Worm (Caenorhabditis elegans) whole organism, young adult: ENCODE measurements around the gene gst-8.

Experiments
- B0261.1 ChIP-seq: sonication (generic microtip); optimal IDR thresholded peaks from 2 replicates; lab custom pipeline; 2016; ENCODE audit warnings: mild to moderate bottlenecking, missing genetic modification characterization, moderate library complexity, missing compliant biosample characterization
- B0336.3 ChIP-seq: fragments of 200-800 bp; sonication (Bioruptor generic); IDR thresholded peaks from 2 replicates; pipeline ENCODE4 v1.3.6; 2022; ENCODE audit warnings: missing genetic modification characterization, missing compliant biosample characterization
- C06A6.2 ChIP-seq: fragments of 200-800 bp; sonication (Bioruptor generic); conservative IDR thresholded peaks from 2 replicates; pipeline ENCODE4 v1.3.6; 2022; ENCODE audit warnings: missing genetic modification characterization, missing compliant biosample characterization
- F22D6.2 ChIP-seq: sonication (generic microtip); optimal IDR thresholded peaks from 2 replicates; lab custom pipeline; 2016; ENCODE audit warnings: mild to moderate bottlenecking, missing genetic modification characterization, missing compliant biosample characterization
- F33H1.4 ChIP-seq: fragments of 200-800 bp; sonication (Bioruptor generic); IDR thresholded peaks from 2 replicates; pipeline ENCODE4 v1.3.6; 2022; ENCODE audit warnings: missing genetic modification reagents, missing genetic modification characterization, missing compliant biosample characterization
- F55B11.4 ChIP-seq: sonication (generic microtip); optimal IDR thresholded peaks from 2 replicates; lab custom pipeline; 2016; ENCODE audit warnings: missing compliant biosample characterization, missing genetic modification characterization, borderline replicate concordance; ENCODE audit not compliant: insufficient read depth
- F57A8.1 ChIP-seq: fragments of 200-800 bp; sonication (Bioruptor generic); optimal IDR thresholded peaks from 2 replicates; lab custom pipeline; 2018; ENCODE audit warnings: mild to moderate bottlenecking, missing genetic modification characterization, moderate library complexity, missing compliant biosample characterization
- F57C9.4 ChIP-seq: sonication (generic microtip); optimal IDR thresholded peaks from 2 replicates; lab custom pipeline; 2017; ENCODE audit warnings: mild to moderate bottlenecking, missing genetic modification characterization, missing compliant biosample characterization
- K11D2.4 ChIP-seq: fragments of 200-800 bp; sonication (Bioruptor generic); IDR thresholded peaks from 2 replicates; pipeline ENCODE4 v1.3.6; 2022; ENCODE audit warnings: missing genetic modification reagents, missing genetic modification characterization, missing compliant biosample characterization
- T07F8.4 ChIP-seq: sonication (generic microtip); optimal IDR thresholded peaks from 2 replicates; lab custom pipeline; 2016; ENCODE audit warnings: mild to moderate bottlenecking, missing genetic modification characterization, moderate library complexity, missing compliant biosample characterization
- Y79H2A.3 ChIP-seq: fragments of 200-800 bp; sonication (Bioruptor generic); conservative IDR thresholded peaks from 2 replicates; pipeline ENCODE4 v1.3.6; 2022; ENCODE audit warnings: missing genetic modification reagents, missing genetic modification characterization, missing compliant biosample characterization
- aptf-3 ChIP-seq: fragments of 200-800 bp; sonication (Bioruptor generic); IDR thresholded peaks from 2 replicates; pipeline ENCODE4 v1.3.6; 2022; ENCODE audit warnings: missing genetic modification characterization, missing compliant biosample characterization
- athp-1 ChIP-seq: sonication (generic microtip); optimal IDR thresholded peaks from 2 replicates; lab custom pipeline; 2017; ENCODE audit warnings: mild to moderate bottlenecking, missing genetic modification characterization, missing compliant biosample characterization
- attf-3 ChIP-seq: fragments of 200-800 bp; sonication (Bioruptor generic); conservative IDR thresholded peaks from 2 replicates; pipeline ENCODE4 v1.3.6; 2022; ENCODE audit warnings: missing genetic modification reagents, missing genetic modification characterization, missing compliant biosample characterization
- attf-5 ChIP-seq: fragments of 200-800 bp; sonication (Bioruptor generic); optimal IDR thresholded peaks from 2 replicates; lab custom pipeline; 2018; ENCODE audit warnings: mild to moderate bottlenecking, missing genetic modification characterization, missing compliant biosample characterization
- attf-6 ChIP-seq: fragments of 200-800 bp; sonication (Bioruptor generic); IDR thresholded peaks from 2 replicates; pipeline ENCODE4 v1.3.6; 2022; ENCODE audit warnings: missing genetic modification reagents, missing genetic modification characterization, missing compliant biosample characterization
- bed-2 ChIP-seq: fragments of 200-800 bp; sonication (Bioruptor generic); IDR thresholded peaks from 2 replicates; pipeline ENCODE4 v1.3.6; 2022; ENCODE audit warnings: missing genetic modification reagents, missing genetic modification characterization, missing compliant biosample characterization
- cebp-1 ChIP-seq, 2 experiments: fragments of 200-800 bp in 1 of 2; sonication (Bioruptor generic) in 1 of 2; sonication (generic microtip) in 1 of 2; IDR thresholded peaks in 1 of 2; optimal IDR thresholded peaks in 1 of 2; 2 replicates each; pipeline versions ENCODE4 v1.3.6 to Lab custom; 2017 to 2022; ENCODE audit warnings: missing compliant biosample characterization in 2 of 2, missing genetic modification characterization in 2 of 2, mild to moderate bottlenecking in 1 of 2, missing genetic modification reagents in 1 of 2, moderate library complexity in 1 of 2
- dox-1 ChIP-seq: fragments of 200-800 bp; sonication (Bioruptor generic); IDR thresholded peaks from 2 replicates; pipeline ENCODE4 v1.3.6; 2022; ENCODE audit warnings: missing genetic modification reagents, missing genetic modification characterization, missing compliant biosample characterization
- dpff-1 ChIP-seq: sonication (generic microtip); optimal IDR thresholded peaks from 2 replicates; lab custom pipeline; 2017; ENCODE audit warnings: mild to moderate bottlenecking, missing genetic modification characterization, missing compliant biosample characterization
- hmg-1.2 ChIP-seq: fragments of 200-800 bp; sonication (Bioruptor generic); IDR thresholded peaks from 2 replicates; pipeline ENCODE4 v1.3.6; 2022; ENCODE audit warnings: missing genetic modification reagents, missing genetic modification characterization, missing compliant biosample characterization
- let-526 ChIP-seq: fragments of 200-800 bp; sonication (Bioruptor generic); IDR thresholded peaks from 2 replicates; pipeline ENCODE4 v1.3.6; 2022; ENCODE audit warnings: missing genetic modification reagents, missing genetic modification characterization, missing compliant biosample characterization
- lin-26 ChIP-seq: fragments of 200-800 bp; sonication (Bioruptor generic); IDR thresholded peaks from 2 replicates; pipeline ENCODE4 v1.3.6; 2022; ENCODE audit warnings: missing genetic modification reagents, missing genetic modification characterization, missing compliant biosample characterization
- lin-40 ChIP-seq: sonication (generic microtip); optimal IDR thresholded peaks from 2 replicates; lab custom pipeline; 2016; ENCODE audit warnings: missing genetic modification characterization, mild to moderate bottlenecking, missing compliant biosample characterization, missing genotype, missing genetic modification reagents
- lin-54 ChIP-seq: fragments of 200-800 bp; sonication (Bioruptor generic); optimal IDR thresholded peaks from 2 replicates; lab custom pipeline; 2018; ENCODE audit warnings: mild to moderate bottlenecking, missing genetic modification characterization, missing compliant biosample characterization
- lsl-1 ChIP-seq: fragments of 200-800 bp; sonication (Bioruptor generic); optimal IDR thresholded peaks from 2 replicates; lab custom pipeline; 2018; ENCODE audit warnings: mild to moderate bottlenecking, missing genetic modification characterization, moderate library complexity, missing compliant biosample characterization
- lsy-27 ChIP-seq: sonication (generic microtip); optimal IDR thresholded peaks from 2 replicates; lab custom pipeline; 2017; ENCODE audit warnings: missing genetic modification characterization, mild to moderate bottlenecking, missing compliant biosample characterization, antibody characterized with exemption, missing genotype, borderline replicate concordance; ENCODE audit not compliant: insufficient read depth
- madf-6 ChIP-seq: fragments of 200-800 bp; sonication (Bioruptor generic); IDR thresholded peaks from 2 replicates; pipeline ENCODE4 v1.3.6; 2022; ENCODE audit warnings: missing genetic modification reagents, missing genetic modification characterization, missing compliant biosample characterization
- nhr-120 ChIP-seq: fragments of 200-800 bp; sonication (Bioruptor generic); IDR thresholded peaks from 2 replicates; pipeline ENCODE4 v1.3.6; 2022; ENCODE audit warnings: missing genetic modification characterization, missing compliant biosample characterization
- nhr-80 ChIP-seq: sonication (generic microtip); optimal IDR thresholded peaks from 2 replicates; lab custom pipeline; 2016; ENCODE audit warnings: missing genetic modification characterization, missing compliant biosample characterization
- pha-4 ChIP-seq: fragments of 150-350 bp; sonication (generic microtip); optimal IDR thresholded peaks from 2 replicates; lab custom pipeline; 2014; ENCODE audit warnings: missing biosample characterization, missing genetic modification reagents, missing genetic modification characterization
- rpc-1 ChIP-seq, 2 experiments: fragments of 150-350 bp in 1 of 2; sonication (generic microtip) in 1 of 2; optimal IDR thresholded peaks; 2 replicates each; lab custom pipeline; 2014 to 2018; ENCODE audit warnings: missing biosample characterization in 1 of 2, missing genetic modification characterization in 1 of 2, missing genetic modification reagents in 1 of 2, missing genotype in 1 of 2
- snpc-3.4 ChIP-seq: sonication (generic microtip); optimal IDR thresholded peaks from 2 replicates; lab custom pipeline; 2017; ENCODE audit warnings: missing genetic modification characterization, mild to moderate bottlenecking, missing compliant biosample characterization, antibody characterized with exemption, moderate library complexity, missing genotype, missing genetic modification reagents
- unc-62 ChIP-seq: fragments of 150-350 bp; optimal IDR thresholded peaks from 2 replicates; lab custom pipeline; 2014; ENCODE audit warnings: missing biosample characterization, missing genetic modification reagents, missing genetic modification characterization
- zfh-2 ChIP-seq: fragments of 200-800 bp; sonication (Bioruptor generic); conservative IDR thresholded peaks from 2 replicates; pipeline ENCODE4 v1.3.6; 2022; ENCODE audit warnings: missing genetic modification reagents, missing genetic modification characterization, missing compliant biosample characterization
- ztf-25 ChIP-seq: fragments of 200-800 bp; sonication (Bioruptor generic); IDR thresholded peaks from 2 replicates; pipeline ENCODE4 v1.3.6; 2022; ENCODE audit warnings: missing genetic modification reagents, missing genetic modification characterization, missing compliant biosample characterization

Gene gst-8

DNA sequence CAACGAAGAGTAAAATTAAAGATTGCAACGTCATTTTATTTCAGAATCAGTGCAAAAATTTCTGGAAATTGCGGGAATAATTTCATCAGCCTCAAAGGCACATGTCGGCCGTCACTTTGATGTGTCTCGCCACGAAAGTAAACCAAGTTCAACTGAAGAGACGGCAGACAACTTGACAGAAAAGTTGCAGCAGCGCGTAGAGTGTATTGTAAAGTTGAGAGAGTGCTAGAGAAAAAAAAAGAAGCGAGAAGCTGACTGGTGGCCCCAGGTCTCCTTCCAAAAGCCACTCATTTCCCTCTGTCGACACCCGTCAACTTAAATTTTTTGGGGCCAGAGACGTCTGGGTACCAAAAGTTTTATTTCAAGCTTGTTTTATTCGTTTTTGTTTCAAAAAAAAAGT is 20.8 kb downstream of the gst-8 start (continued):
- TF ChIP-seq lin-54 (GFP tag; lab: Kevin White, UChicago) (peak; percentile 68), attf-6 (GFP tag; lab: Robert Waterston, UW) (no peak), rpc-1 (optimal IDR thresholded peaks at IDR 0.05; lab: Kevin White, UChicago) (peak; percentile 36), rpc-1 (tag; optimal IDR thresholded peaks at IDR 0.05; lab: Kevin White, UChicago) (no peak), Y79H2A.3 (GFP tag; lab: Robert Waterston, UW) (no peak), nhr-80 (tag; lab: Kevin White, UChicago) (peak; percentile 15), dox-1 (GFP tag; lab: Robert Waterston, UW) (peak; percentile 73), nhr-120 (GFP tag; lab: Robert Waterston, UW) (no peak), F57A8.1 (GFP tag; lab: Kevin White, UChicago) (no peak), F57C9.4 (no peak), bed-2 (no peak), aptf-3 (no peak)
- TF ChIP-seq, all 124 proteins: peak for 46

DNA sequence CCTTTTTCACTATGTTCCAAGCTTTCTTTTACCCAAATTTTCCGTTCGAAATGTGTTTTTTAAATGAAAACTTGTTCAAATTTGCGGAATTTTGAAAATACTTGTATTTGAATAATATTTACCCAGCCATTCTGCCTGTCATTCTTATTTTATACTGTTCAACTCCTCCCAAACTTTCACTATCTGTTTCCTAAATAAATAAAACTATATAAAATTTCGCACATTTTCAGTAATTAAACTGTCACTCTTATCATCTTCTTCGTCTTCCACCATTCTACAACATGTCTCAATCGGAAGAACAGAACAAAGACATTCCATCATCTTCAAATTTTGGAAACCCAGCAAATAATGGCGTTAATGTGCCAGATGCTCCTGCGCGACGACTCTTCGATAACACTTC is 21.3 kb downstream of the gst-8 start, which contains the start of gene btbd-10:
btbd-10 (plus strand) TSS at position 231 of the 400 bp plus-strand sequence.
- peak; percentile 67 for TF ChIP-seq unc-62 (GFP tag; lab: Kevin White, UChicago)
- no peak for TF ChIP-seq C06A6.2 (GFP tag; lab: Robert Waterston, UW)
- TF ChIP-seq pha-4 (tag; lab: Kevin White, UChicago), result peak; percentile 7
- TF ChIP-seq zfh-2 (GFP tag; lab: Robert Waterston, UW), result no peak
- TF ChIP-seq lsy-27, result no peak

DNA sequence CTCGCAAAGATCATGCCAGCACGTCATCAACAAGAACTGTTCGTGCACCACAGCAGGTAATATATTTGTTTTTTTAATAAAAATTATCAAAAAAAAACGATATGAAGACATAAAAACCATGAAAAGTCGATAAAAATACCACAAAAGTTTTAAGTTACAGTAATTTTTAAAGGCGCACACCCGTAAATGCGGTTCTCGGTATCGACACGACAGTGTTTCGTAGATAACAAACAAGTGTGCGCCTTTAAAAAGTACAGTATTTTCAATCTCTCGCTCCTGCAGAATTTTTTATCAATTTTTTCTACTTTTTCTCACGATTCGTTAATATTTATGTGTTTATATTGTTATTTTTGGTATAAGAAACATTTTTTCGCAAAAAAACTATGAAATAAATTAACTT is 21.8 kb downstream of the gst-8 start:
- no peak for TF ChIP-seq snpc-3.4 (tag; lab: Kevin White, UChicago)
- no peak for TF ChIP-seq lin-26 (GFP tag; lab: Robert Waterston, UW)
- TF ChIP-seq madf-6 (GFP tag; lab: Robert Waterston, UW), result peak; percentile 56
- no peak for TF ChIP-seq let-526 (GFP tag; lab: Robert Waterston, UW)
- peak; percentile 70 for TF ChIP-seq lsl-1
- no peak for TF ChIP-seq dox-1 (GFP tag; lab: Robert Waterston, UW)
- no peak for TF ChIP-seq attf-3 (GFP tag; lab: Robert Waterston, UW)
- TF ChIP-seq F33H1.4 (GFP tag; lab: Robert Waterston, UW), result peak; percentile 50; the same call in 1 of the 2 replicates
- no peak for TF ChIP-seq F22D6.2 (tag; lab: Kevin White, UChicago)
- TF ChIP-seq F55B11.4, result no peak
- no peak for TF ChIP-seq T07F8.4 (tag; lab: Kevin White, UChicago)

DNA sequence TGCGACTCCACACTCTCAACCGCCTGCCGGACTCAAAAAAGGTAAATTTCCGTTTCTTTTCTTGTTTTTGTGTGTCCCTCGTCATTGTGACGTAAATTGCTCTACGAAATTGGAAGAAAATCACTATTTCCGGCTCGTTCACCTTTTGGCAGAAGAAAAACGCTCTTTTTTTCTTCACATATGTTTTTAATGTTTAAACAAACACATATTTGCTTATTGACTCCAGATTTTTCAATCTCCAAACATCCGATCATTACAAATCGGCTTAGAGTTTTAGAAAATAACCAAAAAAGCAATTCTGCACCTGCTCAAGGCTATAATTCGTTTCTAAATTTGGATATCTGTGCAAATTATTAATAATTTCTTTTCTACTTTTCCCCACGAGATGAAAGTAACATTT is 22.4 kb downstream of the gst-8 start:
- no peak for TF ChIP-seq zfh-2 (GFP tag; lab: Robert Waterston, UW)
- no peak for TF ChIP-seq K11D2.4 (GFP tag; lab: Robert Waterston, UW)
- TF ChIP-seq dpff-1 (tag; lab: Kevin White, UChicago), result no peak
- no peak for TF ChIP-seq ztf-25 (GFP tag; lab: Robert Waterston, UW)
- TF ChIP-seq B0336.3, result no peak

DNA sequence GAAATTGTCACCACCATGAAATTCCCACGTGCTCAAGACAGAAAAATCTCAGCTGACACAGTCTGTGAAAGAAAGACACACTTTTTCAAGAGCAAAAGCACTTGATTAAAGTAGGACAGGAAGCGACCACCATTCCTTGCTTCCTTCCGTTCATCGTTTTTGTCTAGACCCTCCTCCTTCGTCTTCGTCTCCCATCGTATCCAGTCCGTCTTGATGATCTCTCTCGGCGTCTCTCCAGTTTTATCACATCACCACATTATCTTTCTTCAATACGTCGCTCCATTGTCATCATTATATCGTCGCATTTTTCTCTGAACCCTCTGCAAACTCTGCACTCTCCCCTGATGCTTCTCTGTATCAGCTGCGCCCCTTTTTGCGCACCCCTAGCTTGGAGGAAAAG is 24.6 kb downstream of the gst-8 start:
- no peak for TF ChIP-seq athp-1 (tag; lab: Kevin White, UChicago)
- TF ChIP-seq cebp-1 (GFP tag; IDR thresholded peaks at IDR 0.05; lab: Robert Waterston, UW), result no peak
- peak; percentile 20 for TF ChIP-seq cebp-1 (tag; optimal IDR thresholded peaks at IDR 0.05; lab: Kevin White, UChicago)
- no peak for TF ChIP-seq B0261.1 (tag; lab: Kevin White, UChicago)
- TF ChIP-seq lin-40 (tag; lab: Kevin White, UChicago), result peak; percentile 24
- TF ChIP-seq zfh-2 (GFP tag; lab: Robert Waterston, UW), result 0 out of 2 replicates have a peak, but pooled peaks have one; percentile 35
- peak; percentile 40; the same call in 1 of the 2 replicates for TF ChIP-seq hmg-1.2
- 0 out of 2 replicates have a peak, but pooled peaks have one; percentile 9 for TF ChIP-seq K11D2.4 (GFP tag; lab: Robert Waterston, UW)
- TF ChIP-seq attf-5 (GFP tag; lab: Kevin White, UChicago), result peak; percentile 22
